Worm (Caenorhabditis elegans): ENCODE measurements around the gene srx-101.

DNA sequence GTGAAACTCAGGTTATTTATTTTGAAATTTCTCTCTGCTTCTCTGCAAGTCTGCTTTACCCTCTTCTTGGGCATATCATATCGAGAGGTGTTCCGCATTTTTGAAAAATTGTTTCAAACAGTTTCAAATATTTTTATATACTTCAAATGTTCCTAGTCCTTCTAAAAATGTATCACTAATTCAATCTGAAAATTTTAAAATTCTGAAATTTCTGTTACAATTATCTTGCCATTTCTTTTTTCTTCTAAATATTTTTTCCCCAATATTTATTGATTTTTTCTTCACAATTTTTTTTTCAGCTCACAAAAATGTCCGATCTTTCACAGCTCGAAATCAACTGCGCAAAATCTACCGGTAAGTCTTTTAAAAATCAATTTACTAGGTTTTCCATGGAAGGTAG is 30.8 kb downstream of the srx-101 start, which contains the start of gene F19B10.4:
- TF ChIP-seq ztf-23 (GFP tag; IDR thresholded peaks at IDR 0.05) = no peak
- TF ChIP-seq tab-1 (GFP tag; IDR thresholded peaks at IDR 0.05) = no peak
- no peak for TF ChIP-seq ztf-29 (GFP tag; IDR thresholded peaks at IDR 0.05)
